Worm (Caenorhabditis elegans) whole organism, young adult: ENCODE measurements around the gene srz-64.

Experiments
- B0336.3 ChIP-seq: fragments of 200-800 bp; sonication (Bioruptor generic); IDR thresholded peaks from 2 replicates; pipeline ENCODE4 v1.3.6; 2022; ENCODE audit warnings: missing genetic modification characterization, missing compliant biosample characterization
- C06A6.2 ChIP-seq: fragments of 200-800 bp; sonication (Bioruptor generic); conservative IDR thresholded peaks from 2 replicates; pipeline ENCODE4 v1.3.6; 2022; ENCODE audit warnings: missing genetic modification characterization, missing compliant biosample characterization
- F49E8.2 ChIP-seq: sonication (generic microtip); optimal IDR thresholded peaks from 3 replicates; lab custom pipeline; 2017; ENCODE audit warnings: missing genetic modification characterization, mild to moderate bottlenecking, missing compliant biosample characterization, antibody characterized with exemption, moderate library complexity; ENCODE audit not compliant: insufficient read depth
- F57C9.4 ChIP-seq: sonication (generic microtip); optimal IDR thresholded peaks from 2 replicates; lab custom pipeline; 2017; ENCODE audit warnings: mild to moderate bottlenecking, missing genetic modification characterization, missing compliant biosample characterization
- K12H6.12 ChIP-seq: fragments of 200-800 bp; sonication (Bioruptor generic); optimal IDR thresholded peaks from 2 replicates; lab custom pipeline; 2018; ENCODE audit warnings: mild to moderate bottlenecking, missing genetic modification characterization, missing compliant biosample characterization
- Y53F4B.3 ChIP-seq: fragments of 200-800 bp; sonication (Bioruptor generic); IDR thresholded peaks from 2 replicates; pipeline ENCODE4 v1.3.6; 2022; ENCODE audit warnings: missing genetic modification reagents, missing genetic modification characterization, missing compliant biosample characterization
- Y79H2A.3 ChIP-seq: fragments of 200-800 bp; sonication (Bioruptor generic); conservative IDR thresholded peaks from 2 replicates; pipeline ENCODE4 v1.3.6; 2022; ENCODE audit warnings: missing genetic modification reagents, missing genetic modification characterization, missing compliant biosample characterization
- aptf-3 ChIP-seq: fragments of 200-800 bp; sonication (Bioruptor generic); IDR thresholded peaks from 2 replicates; pipeline ENCODE4 v1.3.6; 2022; ENCODE audit warnings: missing genetic modification characterization, missing compliant biosample characterization
- athp-1 ChIP-seq: sonication (generic microtip); optimal IDR thresholded peaks from 2 replicates; lab custom pipeline; 2017; ENCODE audit warnings: mild to moderate bottlenecking, missing genetic modification characterization, missing compliant biosample characterization
- cebp-1 ChIP-seq, 2 experiments: fragments of 200-800 bp in 1 of 2; sonication (Bioruptor generic) in 1 of 2; sonication (generic microtip) in 1 of 2; IDR thresholded peaks in 1 of 2; optimal IDR thresholded peaks in 1 of 2; 2 replicates each; pipeline versions ENCODE4 v1.3.6 to Lab custom; 2017 to 2022; ENCODE audit warnings: missing compliant biosample characterization in 2 of 2, missing genetic modification characterization in 2 of 2, mild to moderate bottlenecking in 1 of 2, missing genetic modification reagents in 1 of 2, moderate library complexity in 1 of 2
- cebp-2 ChIP-seq: fragments of 200-800 bp; sonication (Bioruptor generic); IDR thresholded peaks from 2 replicates; pipeline ENCODE4 v1.3.6; 2022; ENCODE audit warnings: missing genetic modification characterization, missing compliant biosample characterization
- ekl-4 ChIP-seq: fragments of 200-800 bp; sonication (Bioruptor generic); IDR thresholded peaks from 2 replicates; pipeline ENCODE4 v1.3.6; 2022; ENCODE audit warnings: missing genetic modification reagents, missing genetic modification characterization, missing compliant biosample characterization
- ets-4 ChIP-seq: fragments of 200-800 bp; sonication (Bioruptor generic); optimal IDR thresholded peaks from 2 replicates; lab custom pipeline; 2018; ENCODE audit warnings: mild to moderate bottlenecking, missing genetic modification characterization, missing compliant biosample characterization
- hsf-1 ChIP-seq: fragments of 200-800 bp; sonication (Bioruptor generic); IDR thresholded peaks from 2 replicates; pipeline ENCODE4 v1.3.6; 2022; ENCODE audit warnings: missing genetic modification reagents, missing genetic modification characterization, missing compliant biosample characterization
- lin-26 ChIP-seq: fragments of 200-800 bp; sonication (Bioruptor generic); IDR thresholded peaks from 2 replicates; pipeline ENCODE4 v1.3.6; 2022; ENCODE audit warnings: missing genetic modification reagents, missing genetic modification characterization, missing compliant biosample characterization
- lin-40 ChIP-seq: sonication (generic microtip); optimal IDR thresholded peaks from 2 replicates; lab custom pipeline; 2016; ENCODE audit warnings: missing genetic modification characterization, mild to moderate bottlenecking, missing compliant biosample characterization, missing genotype, missing genetic modification reagents
- lsy-27 ChIP-seq: sonication (generic microtip); optimal IDR thresholded peaks from 2 replicates; lab custom pipeline; 2017; ENCODE audit warnings: missing genetic modification characterization, mild to moderate bottlenecking, missing compliant biosample characterization, antibody characterized with exemption, missing genotype, borderline replicate concordance; ENCODE audit not compliant: insufficient read depth
- madf-3 ChIP-seq: fragments of 200-800 bp; sonication (Bioruptor generic); IDR thresholded peaks from 2 replicates; pipeline ENCODE4 v1.3.6; 2022; ENCODE audit warnings: missing genetic modification reagents, missing genetic modification characterization, missing compliant biosample characterization
- madf-6 ChIP-seq: fragments of 200-800 bp; sonication (Bioruptor generic); IDR thresholded peaks from 2 replicates; pipeline ENCODE4 v1.3.6; 2022; ENCODE audit warnings: missing genetic modification reagents, missing genetic modification characterization, missing compliant biosample characterization
- madf-8 ChIP-seq: fragments of 200-800 bp; sonication (Bioruptor generic); conservative IDR thresholded peaks from 2 replicates; pipeline ENCODE4 v1.3.6; 2022; ENCODE audit warnings: missing genetic modification reagents, missing genetic modification characterization, missing compliant biosample characterization
- mcd-1 ChIP-seq: fragments of 200-800 bp; sonication (Bioruptor generic); IDR thresholded peaks from 2 replicates; pipeline ENCODE4 v1.3.6; 2022; ENCODE audit warnings: missing genetic modification reagents, missing genetic modification characterization, missing compliant biosample characterization
- nfya-1 ChIP-seq: sonication (generic microtip); optimal IDR thresholded peaks from 2 replicates; lab custom pipeline; 2017; ENCODE audit warnings: antibody characterized with exemption, missing compliant biosample characterization, missing genetic modification characterization, borderline replicate concordance; ENCODE audit not compliant: insufficient read depth
- nfya-2 ChIP-seq: fragments of 200-800 bp; sonication (Bioruptor generic); IDR thresholded peaks from 2 replicates; pipeline ENCODE4 v1.3.6; 2022; ENCODE audit warnings: missing genetic modification reagents, missing genetic modification characterization, missing compliant biosample characterization
- nhr-80 ChIP-seq: sonication (generic microtip); optimal IDR thresholded peaks from 2 replicates; lab custom pipeline; 2016; ENCODE audit warnings: missing genetic modification characterization, missing compliant biosample characterization
- nhr-90 ChIP-seq: sonication (generic microtip); optimal IDR thresholded peaks from 2 replicates; lab custom pipeline; 2016; ENCODE audit warnings: missing genotype, mild to moderate bottlenecking, missing genetic modification characterization, missing compliant biosample characterization
- rcor-1 ChIP-seq: fragments of 200-800 bp; sonication (Bioruptor generic); IDR thresholded peaks from 2 replicates; pipeline ENCODE4 v1.3.6; 2022; ENCODE audit warnings: missing genetic modification reagents, missing genetic modification characterization, missing compliant biosample characterization
- snpc-1.1 ChIP-seq: sonication (generic microtip); optimal IDR thresholded peaks from 2 replicates; lab custom pipeline; 2017; ENCODE audit warnings: missing genetic modification characterization, mild to moderate bottlenecking, missing compliant biosample characterization, antibody characterized with exemption, moderate library complexity, missing genotype, missing genetic modification reagents; ENCODE audit not compliant: insufficient read depth
- sptf-2 ChIP-seq: fragments of 200-800 bp; sonication (Bioruptor generic); optimal IDR thresholded peaks from 2 replicates; lab custom pipeline; 2018; ENCODE audit warnings: mild to moderate bottlenecking, missing genetic modification characterization, missing compliant biosample characterization
- tbp1 ChIP-seq: fragments of 200-800 bp; sonication (Bioruptor generic); optimal IDR thresholded peaks from 2 replicates; lab custom pipeline; 2018; ENCODE audit warnings: mild to moderate bottlenecking, missing genetic modification characterization, missing compliant biosample characterization
- tlf-1 ChIP-seq: fragments of 200-800 bp; sonication (Bioruptor generic); optimal IDR thresholded peaks from 2 replicates; lab custom pipeline; 2018; ENCODE audit warnings: mild to moderate bottlenecking, missing genetic modification characterization, missing compliant biosample characterization
- xnd-1 ChIP-seq: sonication (generic microtip); optimal IDR thresholded peaks from 2 replicates; lab custom pipeline; 2016; ENCODE audit warnings: missing genotype, missing genetic modification reagents, missing genetic modification characterization, missing compliant biosample characterization
- zim-3 ChIP-seq: sonication (generic microtip); optimal IDR thresholded peaks from 2 replicates; lab custom pipeline; 2017; ENCODE audit warnings: mild to moderate bottlenecking, missing genetic modification characterization, moderate library complexity, missing compliant biosample characterization
- ztf-25 ChIP-seq: fragments of 200-800 bp; sonication (Bioruptor generic); IDR thresholded peaks from 2 replicates; pipeline ENCODE4 v1.3.6; 2022; ENCODE audit warnings: missing genetic modification reagents, missing genetic modification characterization, missing compliant biosample characterization
- ztf-6 ChIP-seq: fragments of 200-800 bp; sonication (Bioruptor generic); IDR thresholded peaks from 2 replicates; pipeline ENCODE4 v1.3.6; 2022; ENCODE audit warnings: missing genetic modification reagents, missing genetic modification characterization, missing compliant biosample characterization

srz-64 gene

ce11 chrII:1266790-1267189 lies 26.3 kb downstream of the srz-64 start, which contains the start of gene oac-30:
oac-30 (minus strand) TSS chrII:1266890.
- TF ChIP-seq B0336.3 (GFP tag; lab: Robert Waterston, UW) (no peak), F49E8.2 (tag; lab: Kevin White, UChicago) (no peak), tlf-1 (GFP tag; lab: Kevin White, UChicago) (no peak), tbp1 (no peak), nfya-1 (tag; lab: Kevin White, UChicago) (no peak), zim-3 (no peak), ztf-6 (GFP tag; lab: Robert Waterston, UW) (no peak), cebp-1 (GFP tag; IDR thresholded peaks at IDR 0.05; lab: Robert Waterston, UW) (no peak), cebp-1 (tag; optimal IDR thresholded peaks at IDR 0.05; lab: Kevin White, UChicago) (no peak), nhr-80 (tag; lab: Kevin White, UChicago) (no peak), lsy-27 (no peak), ztf-25 (GFP tag; lab: Robert Waterston, UW) (no peak), lin-40 (tag; lab: Kevin White, UChicago) (no peak), snpc-1.1 (no peak), Y53F4B.3 (GFP tag; lab: Robert Waterston, UW) (no peak), K12H6.12 (tag; lab: Kevin White, UChicago) (no peak), ets-4 (GFP tag; lab: Kevin White, UChicago) (no peak), aptf-3 (GFP tag; lab: Robert Waterston, UW) (no peak), C06A6.2 (GFP tag; lab: Robert Waterston, UW) (no peak), hsf-1 (GFP tag; lab: Robert Waterston, UW) (no peak)

- TF ChIP-seq ztf-6 (GFP tag; lab: Robert Waterston, UW) (no peak), madf-8 (GFP tag; lab: Robert Waterston, UW) (no peak), madf-3 (GFP tag; lab: Robert Waterston, UW) (no peak), athp-1 (tag; lab: Kevin White, UChicago) (no peak), hsf-1 (GFP tag; lab: Robert Waterston, UW) (no peak), mcd-1 (no peak), cebp-2 (GFP tag; lab: Robert Waterston, UW) (no peak), nfya-2 (GFP tag; lab: Robert Waterston, UW) (no peak)
Measured at ce11 chrII:1258634-1259033, 34.4 kb downstream of the srz-64 start, which contains the start of gene clpr-2. clpr-2 (plus strand) TSS chrII:1258934.

- TF ChIP-seq xnd-1 (tag; lab: Kevin White, UChicago) (no peak), ekl-4 (GFP tag; lab: Robert Waterston, UW) (no peak), nhr-90 (tag; lab: Kevin White, UChicago) (no peak), sptf-2 (GFP tag; lab: Kevin White, UChicago) (no peak), lin-26 (no peak), Y79H2A.3 (GFP tag; lab: Robert Waterston, UW) (no peak), rcor-1 (GFP tag; lab: Robert Waterston, UW) (no peak), madf-6 (GFP tag; lab: Robert Waterston, UW) (no peak), F57C9.4 (tag; lab: Kevin White, UChicago) (no peak)
Measured at ce11 chrII:1256742-1257141, 36.3 kb downstream of the srz-64 start.
